Worm (Caenorhabditis elegans) whole organism, L4 larva: ENCODE data around the gene acs-6.

Source experiments
- F26F4.8 ChIP-seq: fragments of 200-800 bp; sonication (Bioruptor generic); conservative IDR thresholded peaks from 2 replicates; pipeline ENCODE4 v1.3.6; 2022; ENCODE audit warnings: missing genetic modification characterization, missing compliant biosample characterization
- F37D6.2 ChIP-seq: sonication (generic microtip); optimal IDR thresholded peaks from 2 replicates; lab custom pipeline; 2016; ENCODE audit warnings: mild to moderate bottlenecking, missing genetic modification characterization, missing compliant biosample characterization
- R02D3.7 ChIP-seq: fragments of 150-350 bp; sonication (generic microtip); optimal IDR thresholded peaks from 3 replicates; lab custom pipeline; 2014; ENCODE audit warnings: missing biosample characterization, missing genetic modification characterization
- T20F7.1 ChIP-seq: fragments of 200-800 bp; sonication (Bioruptor generic); optimal IDR thresholded peaks from 2 replicates; lab custom pipeline; 2018; ENCODE audit warnings: mild to moderate bottlenecking, missing genetic modification characterization, missing compliant biosample characterization
- T26A8.4 ChIP-seq: fragments of 200-800 bp; sonication (Bioruptor generic); IDR thresholded peaks from 2 replicates; pipeline ENCODE4 v1.3.6; 2022; ENCODE audit warnings: missing genetic modification characterization, missing compliant biosample characterization
- Y105C5A.15 ChIP-seq: fragments of 200-800 bp; sonication (Bioruptor generic); IDR thresholded peaks from 2 replicates; pipeline ENCODE4 v1.3.6; 2022; ENCODE audit warnings: missing genetic modification characterization, missing compliant biosample characterization
- Y75B8A.6 ChIP-seq: fragments of 200-800 bp; sonication (Bioruptor generic); IDR thresholded peaks from 2 replicates; pipeline ENCODE4 v1.3.6; 2022; ENCODE audit warnings: missing genetic modification reagents, missing genetic modification characterization, missing compliant biosample characterization
- ama-1 ChIP-seq: fragments of 150-350 bp; optimal IDR thresholded peaks from 2 replicates; lab custom pipeline; 2014; ENCODE audit warnings: inconsistent platforms, mixed read lengths
- ceh-20 ChIP-seq: fragments of 200-800 bp; sonication (Bioruptor generic); IDR thresholded peaks from 2 replicates; pipeline ENCODE4 v1.3.6; 2022; ENCODE audit warnings: missing genetic modification reagents, missing genetic modification characterization, missing compliant biosample characterization
- ceh-32 ChIP-seq: sonication (generic microtip); optimal IDR thresholded peaks from 2 replicates; lab custom pipeline; 2016; ENCODE audit warnings: mild to moderate bottlenecking, missing genetic modification characterization, missing compliant biosample characterization; ENCODE audit not compliant: poor library complexity
- ceh-82 ChIP-seq: sonication (generic microtip); optimal IDR thresholded peaks from 2 replicates; lab custom pipeline; 2017; ENCODE audit warnings: missing biosample characterization, missing genetic modification characterization
- cey-2 ChIP-seq: sonication (generic microtip); optimal IDR thresholded peaks from 3 replicates; lab custom pipeline; 2017; ENCODE audit warnings: missing genetic modification characterization, mild to moderate bottlenecking, missing compliant biosample characterization, antibody characterized with exemption, borderline replicate concordance; ENCODE audit not compliant: insufficient read depth
- daf-16 ChIP-seq, 3 experiments: sonication (generic microtip); optimal IDR thresholded peaks; 2 replicates each; lab custom pipeline; 2016 to 2017; ENCODE audit warnings: missing genetic modification characterization in 3 of 3, missing genetic modification reagents in 3 of 3, mild to moderate bottlenecking in 2 of 3, missing compliant biosample characterization in 2 of 3, missing biosample characterization in 1 of 3, moderate library complexity in 1 of 3
- dmd-6 ChIP-seq: fragments of 200-800 bp; sonication (Bioruptor generic); IDR thresholded peaks from 2 replicates; pipeline ENCODE4 v1.3.6; 2022; ENCODE audit warnings: missing genetic modification reagents, missing genetic modification characterization, missing compliant biosample characterization
- dmd-9 ChIP-seq: fragments of 200-800 bp; sonication (Bioruptor generic); IDR thresholded peaks from 2 replicates; pipeline ENCODE4 v1.3.6; 2022; ENCODE audit warnings: missing genetic modification reagents, missing genetic modification characterization, missing compliant biosample characterization
- dpl-1 ChIP-seq: fragments of 150-350 bp; optimal IDR thresholded peaks from 2 replicates; lab custom pipeline; 2014; ENCODE audit warnings: missing biosample characterization, missing genetic modification reagents, missing genetic modification characterization
- fkh-10 ChIP-seq: fragments of 150-350 bp; optimal IDR thresholded peaks from 2 replicates; lab custom pipeline; 2014; ENCODE audit warnings: missing biosample characterization, missing genetic modification reagents, missing genetic modification characterization
- hif-1 ChIP-seq, 2 experiments: sonication (generic microtip); optimal IDR thresholded peaks; 2 replicates each; lab custom pipeline; 2016 to 2017; ENCODE audit warnings: missing compliant biosample characterization in 2 of 2, missing genetic modification characterization in 2 of 2, missing genetic modification reagents in 2 of 2, missing genotype in 2 of 2, mild to moderate bottlenecking in 1 of 2
- hlh-11 ChIP-seq: fragments of 200-800 bp; sonication (Bioruptor generic); optimal IDR thresholded peaks from 2 replicates; lab custom pipeline; 2018; ENCODE audit warnings: mild to moderate bottlenecking, missing genetic modification characterization, missing compliant biosample characterization
- lim-7 ChIP-seq: fragments of 200-800 bp; sonication (Bioruptor generic); IDR thresholded peaks from 2 replicates; pipeline ENCODE4 v1.3.6; 2022; ENCODE audit warnings: missing genetic modification characterization, missing compliant biosample characterization
- lin-15B ChIP-seq: fragments of 150-350 bp; sonication (generic microtip); optimal IDR thresholded peaks from 3 replicates; lab custom pipeline; 2014; ENCODE audit warnings: missing biosample characterization, missing genetic modification characterization
- lin-29 ChIP-seq: fragments of 200-800 bp; sonication (Bioruptor generic); IDR thresholded peaks from 2 replicates; pipeline ENCODE4 v1.3.6; 2022; ENCODE audit warnings: missing genetic modification reagents, missing genetic modification characterization, missing compliant biosample characterization
- lin-39 ChIP-seq: fragments of 150-350 bp; optimal IDR thresholded peaks from 2 replicates; lab custom pipeline; 2014; ENCODE audit warnings: missing biosample characterization, missing genetic modification reagents, missing genetic modification characterization
- lir-3 ChIP-seq: sonication (generic microtip); optimal IDR thresholded peaks from 2 replicates; lab custom pipeline; 2016; ENCODE audit warnings: mild to moderate bottlenecking, missing genetic modification characterization, missing compliant biosample characterization
- madf-5 ChIP-seq, 2 experiments: fragments of 200-800 bp; sonication (Bioruptor generic); IDR thresholded peaks; 2 replicates each; pipeline ENCODE4 v1.3.6; 2022; ENCODE audit warnings: missing compliant biosample characterization in 2 of 2, missing genetic modification characterization in 2 of 2
- madf-9 ChIP-seq: fragments of 200-800 bp; sonication (Bioruptor generic); conservative IDR thresholded peaks from 2 replicates; pipeline ENCODE4 v1.3.6; 2022; ENCODE audit warnings: missing genetic modification reagents, missing genetic modification characterization, missing compliant biosample characterization
- mdt-29 ChIP-seq: fragments of 200-800 bp; sonication (Bioruptor generic); IDR thresholded peaks from 2 replicates; pipeline ENCODE4 v1.3.6; 2022; ENCODE audit warnings: missing genetic modification reagents, missing genetic modification characterization, missing compliant biosample characterization
- nhr-111 ChIP-seq: fragments of 200-800 bp; sonication (Bioruptor generic); optimal IDR thresholded peaks from 2 replicates; lab custom pipeline; 2018; ENCODE audit warnings: mild to moderate bottlenecking, missing genetic modification characterization, missing compliant biosample characterization
- nhr-237 ChIP-seq: sonication (generic microtip); optimal IDR thresholded peaks from 2 replicates; lab custom pipeline; 2017; ENCODE audit warnings: missing biosample characterization, missing genetic modification characterization
- nhr-25 ChIP-seq: sonication (generic microtip); optimal IDR thresholded peaks from 2 replicates; lab custom pipeline; 2017; ENCODE audit warnings: missing genetic modification characterization, mild to moderate bottlenecking, missing compliant biosample characterization, antibody characterized with exemption, moderate library complexity, borderline replicate concordance; ENCODE audit not compliant: insufficient read depth
- nhr-41 ChIP-seq: fragments of 200-800 bp; sonication (Bioruptor generic); IDR thresholded peaks from 2 replicates; pipeline ENCODE4 v1.3.6; 2022; ENCODE audit warnings: missing genetic modification reagents, missing genetic modification characterization, missing compliant biosample characterization
- nhr-6 ChIP-seq: fragments of 150-350 bp; optimal IDR thresholded peaks from 2 replicates; lab custom pipeline; 2014; ENCODE audit warnings: missing biosample characterization, missing genetic modification characterization
- nhr-77 ChIP-seq: fragments of 150-350 bp; optimal IDR thresholded peaks from 2 replicates; lab custom pipeline; 2014; ENCODE audit warnings: missing biosample characterization, missing genetic modification characterization
- pha-4 ChIP-seq, 2 experiments: fragments of 150-350 bp in 1 of 2; fragments of 200-800 bp in 1 of 2; sonication (Bioruptor generic) in 1 of 2; IDR thresholded peaks in 1 of 2; optimal IDR thresholded peaks in 1 of 2; 2 replicates each; pipeline versions ENCODE4 v1.3.6 to Lab custom; 2014 to 2022; ENCODE audit warnings: missing genetic modification characterization in 2 of 2, missing genetic modification reagents in 2 of 2, missing biosample characterization in 1 of 2, missing compliant biosample characterization in 1 of 2
- rbr-2 ChIP-seq: sonication (generic microtip); optimal IDR thresholded peaks from 2 replicates; lab custom pipeline; 2016; ENCODE audit warnings: missing genotype, missing genetic modification characterization, missing compliant biosample characterization
- sdz-12 ChIP-seq: fragments of 200-800 bp; sonication (Bioruptor generic); optimal IDR thresholded peaks from 2 replicates; lab custom pipeline; 2018; ENCODE audit warnings: mild to moderate bottlenecking, missing genetic modification characterization, missing compliant biosample characterization
- spr-1 ChIP-seq: sonication (generic microtip); optimal IDR thresholded peaks from 2 replicates; lab custom pipeline; 2016; ENCODE audit warnings: mild to moderate bottlenecking, missing genetic modification characterization, missing compliant biosample characterization
- tag-97 ChIP-seq: fragments of 200-800 bp; sonication (Bioruptor generic); IDR thresholded peaks from 2 replicates; pipeline ENCODE4 v1.3.6; 2022; ENCODE audit warnings: missing genetic modification characterization, missing compliant biosample characterization
- unc-62 ChIP-seq, 3 experiments: fragments of 150-350 bp in 1 of 3; sonication (generic microtip); optimal IDR thresholded peaks in 2 of 3; peaks in 1 of 3; 1 replicate in 1 of 3; 2 replicates in 2 of 3; lab custom pipeline; 2014 to 2017; ENCODE audit warnings: missing biosample characterization in 3 of 3, missing genetic modification characterization in 3 of 3, missing genetic modification reagents in 3 of 3, missing genotype in 1 of 3
- zip-11 ChIP-seq: fragments of 200-800 bp; sonication (Bioruptor generic); IDR thresholded peaks from 2 replicates; pipeline ENCODE4 v1.3.6; 2022; ENCODE audit warnings: missing genetic modification characterization, missing compliant biosample characterization
- ztf-7 ChIP-seq: fragments of 150-350 bp; optimal IDR thresholded peaks from 2 replicates; lab custom pipeline; 2014; ENCODE audit warnings: missing biosample characterization, missing genetic modification characterization

acs-6 gene

DNA sequence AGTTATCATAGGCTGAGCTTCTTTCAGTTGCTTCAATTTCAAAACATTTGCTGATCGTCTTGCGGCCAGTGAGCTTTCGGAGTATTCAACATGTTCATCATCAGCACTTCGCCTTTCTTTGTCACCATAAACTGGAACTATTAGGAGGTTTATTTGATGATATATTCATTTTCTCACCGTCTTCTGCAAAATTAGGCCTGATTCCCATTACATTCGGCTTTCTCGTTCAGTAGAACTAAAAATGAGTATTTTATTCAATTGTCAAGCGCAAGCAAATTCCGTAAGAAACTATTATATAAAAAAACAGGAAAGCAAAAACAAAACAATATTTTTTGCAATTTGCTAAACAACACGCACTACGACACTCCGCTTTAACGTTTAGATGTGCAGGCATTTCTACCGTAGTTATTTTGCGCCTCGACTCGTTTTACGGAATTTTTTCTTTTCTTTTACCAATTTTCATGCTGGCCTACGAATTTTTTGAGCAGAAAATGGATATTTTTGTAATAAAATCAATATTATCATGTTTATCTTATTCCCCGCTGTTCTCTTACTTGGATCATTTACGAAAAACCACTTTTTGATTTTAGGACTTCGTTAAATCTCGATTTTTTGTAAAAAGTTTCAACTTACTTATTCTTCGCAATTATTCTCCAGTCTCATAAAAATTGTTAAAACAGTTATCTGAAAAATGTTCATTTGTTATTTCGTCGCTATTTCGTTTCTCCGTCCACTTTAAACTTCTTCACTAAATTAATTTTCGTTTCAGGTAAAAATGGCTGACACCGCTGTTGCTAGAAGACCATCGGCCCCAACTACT, 43.2 kb downstream of the acs-6 start, which contains the start of the genes farl-11 and rpl-33 (continued):
- TF ChIP-seq lir-3 (no peak), spr-1 (tag; lab: Kevin White, UChicago) (peak; percentile 16), F26F4.8 (no peak), nhr-25 (tag; lab: Kevin White, UChicago) (no peak), unc-62 (GFP tag; optimal IDR thresholded peaks at IDR 0.05 in 1 of 2; lab: Kevin White, UChicago) (peak in 1 of 2 experiments; percentile 99), unc-62 (tag; optimal IDR thresholded peaks at IDR 0.05; lab: Kevin White, UChicago) (no peak), madf-9 (no peak), tag-97 (no peak), lin-29 (no peak), hif-1 (tag; optimal IDR thresholded peaks at IDR 0.05; lab: Kevin White, UChicago) (peak in 1 of 2 experiments; percentile 84), pha-4 (GFP tag; IDR thresholded peaks at IDR 0.05; lab: Robert Waterston, UW) (no peak), pha-4 (tag; optimal IDR thresholded peaks at IDR 0.05; lab: Kevin White, UChicago) (peak; percentile 90), nhr-41 (GFP tag; lab: Robert Waterston, UW) (no peak), ztf-7 (tag; lab: Kevin White, UChicago) (no peak), lin-39 (tag; lab: Kevin White, UChicago) (no peak), rbr-2 (peak; percentile 71), Y105C5A.15 (GFP tag; lab: Robert Waterston, UW) (no peak), nhr-111 (GFP tag; lab: Kevin White, UChicago) (no peak), T20F7.1 (GFP tag; lab: Kevin White, UChicago) (peak; percentile 99), T26A8.4 (peak; percentile 35; the same call in 1 of the 2 replicates), nhr-6 (tag; lab: Kevin White, UChicago) (peak; percentile 87), dpl-1 (GFP tag; lab: Kevin White, UChicago) (peak; percentile 72), fkh-10 (GFP tag; lab: Kevin White, UChicago) (peak; percentile 58), zip-11 (GFP tag; lab: Robert Waterston, UW) (no peak), sdz-12 (GFP tag; lab: Kevin White, UChicago) (no peak), ceh-82 (tag; lab: Kevin White, UChicago) (no peak), madf-5 (GFP tag; IDR thresholded peaks at IDR 0.05; lab: Robert Waterston, UW) (no peak), hlh-11 (tag; lab: Kevin White, UChicago) (peak; percentile 54), cey-2 (no peak), Y75B8A.6 (no peak), nhr-77 (peak; percentile 92), daf-16 (GFP tag; optimal IDR thresholded peaks at IDR 0.05; lab: Kevin White, UChicago) (peak in 1 of 2 experiments; percentile 28), daf-16 (tag; optimal IDR thresholded peaks at IDR 0.05; lab: Kevin White, UChicago) (peak; percentile 76), mdt-29 (GFP tag; lab: Robert Waterston, UW) (no peak), nhr-237 (tag; lab: Kevin White, UChicago) (no peak), R02D3.7 (no peak), F37D6.2 (tag; lab: Kevin White, UChicago) (peak; percentile 40), lim-7 (no peak), ceh-32 (tag; lab: Kevin White, UChicago) (no peak), dmd-6 (GFP tag; lab: Robert Waterston, UW) (peak; percentile 29; the same call in 1 of the 2 replicates), ceh-20 (GFP tag; lab: Robert Waterston, UW) (0 out of 2 replicates have a peak, but pooled peaks have one; percentile 41), dmd-9 (GFP tag; lab: Robert Waterston, UW) (no peak), ama-1 (peak; percentile 11), lin-15B (tag; lab: Kevin White, UChicago) (peak; percentile 80)
